Fruit fly (Drosophila melanogaster) whole organism, embryonic: Measurements from ENCODE around the gene MEP-1.

Experiments used
- Adf1 ChIP-seq: fragments of 200-800 bp; sonication (Bioruptor generic); IDR thresholded peaks from 2 replicates; pipeline ENCODE4 v1.3.6; 2022; ENCODE audit warnings: missing biosample characterization, missing genetic modification characterization
- BEAF-32 ChIP-seq: fragments of 200-800 bp; sonication (Bioruptor generic); optimal IDR thresholded peaks from 3 replicates; lab custom pipeline; 2017; ENCODE audit warnings: missing biosample characterization, missing genetic modification characterization, mild to moderate bottlenecking, moderate library complexity, missing genetic modification reagents
- CG10366 ChIP-seq: fragments of 200-800 bp; sonication (Bioruptor generic); IDR thresholded peaks from 2 replicates; pipeline ENCODE4 v1.3.6; 2022; ENCODE audit warnings: missing biosample characterization, missing genetic modification characterization
- CG10431 ChIP-seq: fragments of 200-800 bp; sonication (Bioruptor generic); optimal IDR thresholded peaks from 3 replicates; lab custom pipeline; 2018; ENCODE audit warnings: missing biosample characterization, mild to moderate bottlenecking, missing genetic modification characterization
- CG12236 ChIP-seq: fragments of 200-800 bp; sonication (Bioruptor generic); optimal IDR thresholded peaks from 2 replicates; lab custom pipeline; 2016; ENCODE audit warnings: missing biosample characterization, missing genetic modification characterization
- CG13296 ChIP-seq: fragments of 200-800 bp; sonication (Bioruptor generic); optimal IDR thresholded peaks from 3 replicates; lab custom pipeline; 2018; ENCODE audit warnings: missing biosample characterization, mild to moderate bottlenecking, missing genetic modification characterization
- CG13775 ChIP-seq: fragments of 200-800 bp; sonication (Bioruptor generic); optimal IDR thresholded peaks from 3 replicates; lab custom pipeline; 2017; ENCODE audit warnings: missing biosample characterization, mild to moderate bottlenecking, missing genetic modification characterization
- CG14965 ChIP-seq: fragments of 200-800 bp; sonication (Bioruptor generic); optimal IDR thresholded peaks from 2 replicates; lab custom pipeline; 2016; ENCODE audit warnings: missing biosample characterization, missing genetic modification characterization, borderline replicate concordance
- CG15269 ChIP-seq: fragments of 200-800 bp; sonication (Bioruptor generic); optimal IDR thresholded peaks from 2 replicates; lab custom pipeline; 2018; ENCODE audit warnings: missing biosample characterization, mild to moderate bottlenecking, missing genetic modification characterization, moderate library complexity
- CG1529 ChIP-seq: fragments of 200-800 bp; sonication (Bioruptor generic); optimal IDR thresholded peaks from 3 replicates; lab custom pipeline; 2018; ENCODE audit warnings: missing biosample characterization, missing genetic modification characterization
- CG17359 ChIP-seq: fragments of 200-800 bp; sonication (Bioruptor generic); optimal IDR thresholded peaks from 3 replicates; lab custom pipeline; 2018; ENCODE audit warnings: missing biosample characterization, mild to moderate bottlenecking, missing genetic modification characterization, moderate library complexity
- CG18262 ChIP-seq: fragments of 200-800 bp; optimal IDR thresholded peaks from 3 replicates; lab custom pipeline; 2019; ENCODE audit warnings: missing biosample characterization, mild to moderate bottlenecking, missing genetic modification characterization, moderate library complexity
- CG2129 ChIP-seq: fragments of 200-800 bp; sonication (Bioruptor generic); IDR thresholded peaks from 2 replicates; pipeline ENCODE4 v1.3.6; 2022; ENCODE audit warnings: missing biosample characterization, missing genetic modification characterization; ENCODE audit not compliant: partially characterized antibody
- CG4360 ChIP-seq: fragments of 200-800 bp; sonication (Bioruptor generic); IDR thresholded peaks from 2 replicates; pipeline ENCODE4 v1.3.6; 2022; ENCODE audit warnings: missing biosample characterization, missing genetic modification characterization
- CG6254 ChIP-seq: fragments of 200-800 bp; sonication (Bioruptor generic); optimal IDR thresholded peaks from 3 replicates; lab custom pipeline; 2017; ENCODE audit warnings: mild to moderate bottlenecking, missing biosample characterization, missing genetic modification reagents, missing genetic modification characterization
- CG6272 ChIP-seq: fragments of 200-800 bp; sonication (Bioruptor generic); IDR thresholded peaks from 2 replicates; pipeline ENCODE4 v1.3.6; 2022; ENCODE audit warnings: missing biosample characterization, missing genetic modification characterization
- CG9437 ChIP-seq: fragments of 200-800 bp; sonication (Bioruptor generic); optimal IDR thresholded peaks from 2 replicates; lab custom pipeline; 2018; ENCODE audit warnings: missing biosample characterization, mild to moderate bottlenecking, missing genetic modification characterization
- Fer3 ChIP-seq: fragments of 200-800 bp; sonication (Bioruptor generic); optimal IDR thresholded peaks from 2 replicates; lab custom pipeline; 2018; ENCODE audit warnings: missing biosample characterization, mild to moderate bottlenecking, missing genetic modification characterization, moderate library complexity
- Hey ChIP-seq: fragments of 200-800 bp; sonication (Bioruptor generic); optimal IDR thresholded peaks from 3 replicates; lab custom pipeline; 2018; ENCODE audit warnings: missing biosample characterization, mild to moderate bottlenecking, missing genetic modification characterization
- HmgZ ChIP-seq: fragments of 200-800 bp; sonication (Bioruptor generic); optimal IDR thresholded peaks from 2 replicates; lab custom pipeline; 2018; ENCODE audit warnings: missing biosample characterization, mild to moderate bottlenecking, missing genetic modification characterization
- Neu2 ChIP-seq: fragments of 200-800 bp; sonication (Bioruptor generic); optimal IDR thresholded peaks from 3 replicates; lab custom pipeline; 2016; ENCODE audit warnings: missing biosample characterization, missing genetic modification characterization, borderline replicate concordance
- Opbp ChIP-seq: fragments of 200-800 bp; sonication (Bioruptor generic); IDR thresholded peaks from 3 replicates; pipeline ENCODE4 v1.3.6; 2022; ENCODE audit warnings: missing biosample characterization, missing genetic modification characterization; ENCODE audit not compliant: partially characterized antibody
- Pdp1 ChIP-seq, 2 experiments: fragments of 200-800 bp; sonication (Bioruptor generic); optimal IDR thresholded peaks; 3 replicates each; lab custom pipeline; 2016; ENCODE audit warnings: missing biosample characterization in 2 of 2, missing genetic modification characterization in 2 of 2, mild to moderate bottlenecking in 1 of 2, moderate library complexity in 1 of 2
- Ravus ChIP-seq: fragments of 200-800 bp; sonication (Bioruptor generic); IDR thresholded peaks from 2 replicates; pipeline ENCODE4 v1.3.6; 2022; ENCODE audit warnings: missing biosample characterization, missing genetic modification characterization
- Sry-δ ChIP-seq: fragments of 200-800 bp; sonication (Bioruptor generic); optimal IDR thresholded peaks from 2 replicates; lab custom pipeline; 2016; ENCODE audit warnings: missing biosample characterization, missing genetic modification characterization
- Taf1 ChIP-seq: fragments of 200-800 bp; sonication (Bioruptor generic); IDR thresholded peaks from 2 replicates; pipeline ENCODE4 v1.3.6; 2022; ENCODE audit warnings: missing biosample characterization, missing genetic modification characterization
- amos ChIP-seq: fragments of 200-800 bp; sonication (Bioruptor generic); IDR thresholded peaks from 2 replicates; pipeline ENCODE4 v1.3.6; 2022; ENCODE audit warnings: missing biosample characterization, missing genetic modification characterization; ENCODE audit not compliant: partially characterized antibody
- ap ChIP-seq: fragments of 200-800 bp; sonication (Bioruptor generic); IDR thresholded peaks from 2 replicates; pipeline ENCODE4 v1.3.6; 2022; ENCODE audit warnings: missing biosample characterization, missing genetic modification characterization
- ara ChIP-seq: fragments of 200-800 bp; sonication (Bioruptor generic); IDR thresholded peaks from 2 replicates; pipeline ENCODE4 v1.3.6; 2022; ENCODE audit warnings: missing biosample characterization, missing genetic modification characterization
- ash1 ChIP-seq: fragments of 200-800 bp; sonication (Bioruptor generic); optimal IDR thresholded peaks from 2 replicates; lab custom pipeline; 2018; ENCODE audit warnings: missing biosample characterization, mild to moderate bottlenecking, missing genetic modification characterization
- da ChIP-seq: fragments of 200-800 bp; sonication (Bioruptor generic); optimal IDR thresholded peaks from 2 replicates; lab custom pipeline; 2016; ENCODE audit warnings: missing biosample characterization, missing genetic modification characterization
- dan ChIP-seq: fragments of 200-800 bp; sonication (Bioruptor generic); IDR thresholded peaks from 2 replicates; pipeline ENCODE4 v1.3.6; 2022; ENCODE audit warnings: missing biosample characterization, missing genetic modification characterization
- danr ChIP-seq: fragments of 200-800 bp; sonication (Bioruptor generic); IDR thresholded peaks from 2 replicates; pipeline ENCODE4 v1.3.6; 2022; ENCODE audit warnings: missing biosample characterization, missing genetic modification characterization
- ind ChIP-seq: fragments of 200-800 bp; sonication (Bioruptor generic); optimal IDR thresholded peaks from 3 replicates; lab custom pipeline; 2016; ENCODE audit warnings: missing biosample characterization, missing genetic modification characterization
- insv ChIP-seq, 2 experiments: fragments of 200-800 bp; sonication (Bioruptor generic); optimal IDR thresholded peaks; 3 replicates each; lab custom pipeline; 2016 to 2018; ENCODE audit warnings: missing biosample characterization in 2 of 2, missing genetic modification characterization in 2 of 2
- jigr1 ChIP-seq: fragments of 200-800 bp; sonication (Bioruptor generic); IDR thresholded peaks from 3 replicates; pipeline ENCODE4 v1.3.6; 2022; ENCODE audit warnings: missing biosample characterization, missing genetic modification characterization
- jing ChIP-seq: fragments of 200-800 bp; sonication (Bioruptor generic); optimal IDR thresholded peaks from 2 replicates; lab custom pipeline; 2018; ENCODE audit warnings: missing biosample characterization, mild to moderate bottlenecking, missing genetic modification characterization
- ken ChIP-seq: fragments of 200-800 bp; sonication (Bioruptor generic); IDR thresholded peaks from 3 replicates; pipeline ENCODE4 v1.3.6; 2022; ENCODE audit warnings: missing biosample characterization, missing genetic modification characterization
- lbe ChIP-seq: fragments of 200-800 bp; sonication (Bioruptor generic); optimal IDR thresholded peaks from 2 replicates; lab custom pipeline; 2016; ENCODE audit warnings: missing biosample characterization, mild to moderate bottlenecking, missing genetic modification characterization
- nmo ChIP-seq: fragments of 200-800 bp; sonication (Bioruptor generic); optimal IDR thresholded peaks from 2 replicates; lab custom pipeline; 2018; ENCODE audit warnings: missing biosample characterization, mild to moderate bottlenecking, missing genetic modification characterization, moderate library complexity
- scrt ChIP-seq: fragments of 200-800 bp; sonication (Bioruptor generic); optimal IDR thresholded peaks from 2 replicates; lab custom pipeline; 2018; ENCODE audit warnings: missing biosample characterization, mild to moderate bottlenecking, missing genetic modification characterization, moderate library complexity
- sd ChIP-seq: fragments of 200-800 bp; sonication (Bioruptor generic); optimal IDR thresholded peaks from 3 replicates; lab custom pipeline; 2018; ENCODE audit warnings: missing biosample characterization, mild to moderate bottlenecking, missing genetic modification characterization, moderate library complexity
- tna ChIP-seq: fragments of 200-800 bp; sonication (Bioruptor generic); IDR thresholded peaks from 2 replicates; pipeline ENCODE4 v1.3.6; 2022; ENCODE audit warnings: missing biosample characterization, missing genetic modification characterization; ENCODE audit not compliant: partially characterized antibody
- unc-4 ChIP-seq: fragments of 200-800 bp; sonication (Bioruptor generic); IDR thresholded peaks from 2 replicates; pipeline ENCODE4 v1.3.6; 2022; ENCODE audit warnings: missing biosample characterization, missing genetic modification characterization; ENCODE audit not compliant: partially characterized antibody
- vfl ChIP-seq: fragments of 200-800 bp; sonication (Bioruptor generic); optimal IDR thresholded peaks from 2 replicates; lab custom pipeline; 2016; ENCODE audit warnings: missing biosample characterization, missing genetic modification characterization
- z ChIP-seq: fragments of 200-800 bp; sonication (Bioruptor generic); IDR thresholded peaks from 3 replicates; pipeline ENCODE4 v1.3.6; 2022; ENCODE audit warnings: missing biosample characterization, missing genetic modification characterization
- zf30C ChIP-seq: fragments of 200-800 bp; sonication (Bioruptor generic); optimal IDR thresholded peaks from 3 replicates; lab custom pipeline; 2018; ENCODE audit warnings: missing biosample characterization, mild to moderate bottlenecking, missing genetic modification characterization

MEP-1 gene

DNA sequence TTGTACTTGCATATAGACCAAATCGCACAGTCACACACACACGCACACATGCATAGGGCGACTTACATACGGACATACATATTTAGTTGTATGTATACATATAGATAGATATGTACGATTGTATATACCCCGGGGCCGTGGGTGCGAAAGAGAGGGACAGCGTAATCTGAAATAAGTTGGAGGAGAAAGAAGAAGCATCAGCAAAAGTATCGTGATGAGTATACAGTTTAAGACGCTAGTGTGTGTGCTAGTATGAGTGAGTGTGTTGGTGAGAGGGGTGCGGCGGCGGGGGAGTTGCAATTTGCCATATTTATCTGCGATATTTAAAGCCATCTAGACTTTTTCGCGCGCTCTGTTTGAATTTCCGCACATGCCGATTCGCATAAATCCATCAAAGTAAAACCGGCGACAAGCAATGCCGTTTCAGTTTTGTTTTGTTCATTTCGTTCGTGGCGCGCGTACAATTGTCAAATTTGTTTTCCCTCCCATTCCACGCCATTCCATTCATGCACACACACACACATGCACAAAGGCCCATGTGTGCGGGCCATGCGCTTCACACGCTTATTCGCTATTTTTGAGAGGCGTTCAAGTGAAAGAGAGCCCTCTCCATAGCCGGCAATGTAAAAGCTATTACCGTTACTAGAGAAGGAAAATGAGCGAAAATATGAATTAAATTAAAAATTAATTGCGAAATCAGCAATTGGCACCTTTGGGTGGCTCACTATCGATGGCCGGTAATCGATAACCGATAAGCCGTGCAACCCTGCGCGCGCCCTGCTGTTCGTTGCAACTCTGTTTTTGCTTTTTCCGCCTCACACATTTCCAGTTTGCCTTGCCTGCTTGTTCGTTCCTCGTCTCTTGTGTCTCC lies 3.6 kb downstream of the MEP-1 start (continued):
- TF ChIP-seq z (GFP tag; lab: Robert Waterston, UW): no peak
- peak; percentile 75 for TF ChIP-seq HmgZ (tag; lab: Kevin White, UChicago)
- TF ChIP-seq CG13775 (GFP tag; lab: Kevin White, UChicago): peak; percentile 91
- peak; percentile 76 for TF ChIP-seq unc-4 (GFP tag; lab: Robert Waterston, UW)
- peak; percentile 93 for TF ChIP-seq CG13296
- peak; percentile 81 for TF ChIP-seq Fer3 (tag; lab: Kevin White, UChicago)
- TF ChIP-seq Sry-δ (GFP tag; lab: Kevin White, UChicago): peak; percentile 86
- TF ChIP-seq Hey: peak; percentile 87
- peak; percentile 78; the same call in 2 of the 3 replicates for TF ChIP-seq ken (GFP tag; lab: Robert Waterston, UW)
- peak in 1 of 2 experiments; percentile 84 for TF ChIP-seq insv (GFP tag; optimal IDR thresholded peaks at IDR 0.05; lab: Kevin White, UChicago)
- TF ChIP-seq ara: peak; percentile 75
- TF ChIP-seq amos: peak; percentile 79
- no peak for TF ChIP-seq dan (GFP tag; lab: Robert Waterston, UW)
- peak; percentile 43; the same call in 1 of the 2 replicates for TF ChIP-seq danr (GFP tag; lab: Robert Waterston, UW)
- TF ChIP-seq Ravus (GFP tag; lab: Robert Waterston, UW): no peak
- TF ChIP-seq CG14965 (GFP tag; lab: Kevin White, UChicago): peak; percentile 22
- peak; percentile 90 for TF ChIP-seq ash1 (GFP tag; lab: Kevin White, UChicago)
- TF ChIP-seq CG1529 (GFP tag; lab: Kevin White, UChicago): peak; percentile 71
- no peak for TF ChIP-seq CG6272 (GFP tag; lab: Robert Waterston, UW)
- TF ChIP-seq CG18262 (tag; lab: Kevin White, UChicago): peak; percentile 56
- peak; percentile 51 for TF ChIP-seq ind (GFP tag; lab: Kevin White, UChicago)
- peak; percentile 82 for TF ChIP-seq Opbp
- TF ChIP-seq CG15269 (tag; lab: Kevin White, UChicago): peak; percentile 74
- peak; percentile 68 for TF ChIP-seq CG9437 (GFP tag; lab: Kevin White, UChicago)
- TF ChIP-seq jigr1: no peak
- TF ChIP-seq BEAF-32 (GFP tag; lab: Kevin White, UChicago): peak; percentile 78
- peak; percentile 81 for TF ChIP-seq scrt (GFP tag; lab: Kevin White, UChicago)
- peak; percentile 18; the same call in 1 of the 2 replicates for TF ChIP-seq Adf1 (GFP tag; lab: Robert Waterston, UW)
- peak; percentile 80 for TF ChIP-seq vfl (GFP tag; lab: Kevin White, UChicago)
- peak; percentile 76 for TF ChIP-seq lbe (GFP tag; lab: Kevin White, UChicago)
- TF ChIP-seq CG10366 (GFP tag; lab: Robert Waterston, UW): peak; percentile 74
- TF ChIP-seq da (GFP tag; lab: Kevin White, UChicago): peak; percentile 82
- peak; percentile 44; the same call in 1 of the 2 replicates for TF ChIP-seq CG4360
- TF ChIP-seq CG12236 (GFP tag; lab: Kevin White, UChicago): peak; percentile 78
- peak; percentile 93 for TF ChIP-seq CG10431 (GFP tag; lab: Kevin White, UChicago)
- peak; percentile 48 for TF ChIP-seq zf30C (GFP tag; lab: Kevin White, UChicago)
- peak; percentile 69 for TF ChIP-seq CG6254
- TF ChIP-seq ap: 0 out of 2 replicates have a peak, but pooled peaks have one; percentile 20
- peak; percentile 39 for TF ChIP-seq sd (tag; lab: Kevin White, UChicago)
- peak; percentile 32 for TF ChIP-seq Neu2 (GFP tag; lab: Kevin White, UChicago)
- TF ChIP-seq Pdp1 (GFP tag; optimal IDR thresholded peaks at IDR 0.05; lab: Kevin White, UChicago): peak; percentile 79 to 84
- TF ChIP-seq jing: no peak
- peak; percentile 67 for TF ChIP-seq nmo
- TF ChIP-seq tna: peak; percentile 63
- no peak; the same call in 1 of the 2 replicates for TF ChIP-seq Taf1 (GFP tag; lab: Robert Waterston, UW)
- TF ChIP-seq CG2129 (GFP tag; lab: Robert Waterston, UW): peak; percentile 49
- peak; percentile 74 for TF ChIP-seq CG17359 (tag; lab: Kevin White, UChicago)
